Worm (Caenorhabditis elegans): ENCODE results near the gene B0410.1.
A peak's percentile ranks its signal among the peaks of the same experiment; 100 is the strongest.
"Not testable (repeated sequence)": the region's sequence is repeated elsewhere in the genome, so short reads cannot be mapped to it uniquely, and the experiment has no call there.

B0410.1 gene

ce11 chrX:2894273-2894672 lies at the start of gene B0410.1:
Gene B0410.1, plus strand, starts transcription at chrX:2894573.
- TF ChIP-seq W03F9.2, him-1, dao-5 (tag; optimal IDR thresholded peaks at IDR 0.05): not testable (repeated sequence)

ce11 chrX:2852388-2852908 lies 41.9 kb upstream of the B0410.1 start, which contains the start of gene kin-29:
Gene kin-29, minus strand, starts transcription at chrX:2852438.
- peak; percentile 51 for TF ChIP-seq W03F9.2 (tag; optimal IDR thresholded peaks at IDR 0.05)
- peak; percentile 79 for TF ChIP-seq him-1 (tag; optimal IDR thresholded peaks at IDR 0.05)
- TF ChIP-seq dao-5 (tag; optimal IDR thresholded peaks at IDR 0.05): peak; percentile 47

- TF ChIP-seq W03F9.2 (tag; optimal IDR thresholded peaks at IDR 0.05): no peak
- no peak for TF ChIP-seq dao-5 (tag; optimal IDR thresholded peaks at IDR 0.05)
- TF ChIP-seq him-1 (tag; optimal IDR thresholded peaks at IDR 0.05): no peak
Observed at ce11 chrX:2853963-2854362, 40.4 kb upstream of the B0410.1 start.

ce11 chrX:2857070-2857825 lies 37.1 kb upstream of the B0410.1 start, which contains the start of gene tra-4:
Gene tra-4, minus strand, starts transcription at chrX:2857603.
- peak; percentile 60 for TF ChIP-seq W03F9.2 (tag; optimal IDR thresholded peaks at IDR 0.05)
- no peak for TF ChIP-seq him-1 (tag; optimal IDR thresholded peaks at IDR 0.05)

- TF ChIP-seq W03F9.2 (tag; optimal IDR thresholded peaks at IDR 0.05): no peak
- no peak for TF ChIP-seq dao-5 (tag; optimal IDR thresholded peaks at IDR 0.05)
- TF ChIP-seq him-1 (tag; optimal IDR thresholded peaks at IDR 0.05): no peak
Observed at ce11 chrX:2858380-2858779, 36.0 kb upstream of the B0410.1 start.

ce11 chrX:2862372-2862771 lies 32.0 kb upstream of the B0410.1 start, which contains the start of gene comt-1:
Gene comt-1, minus strand, starts transcription at chrX:2862472.
- no peak for TF ChIP-seq dao-5 (tag; optimal IDR thresholded peaks at IDR 0.05)

- TF ChIP-seq him-1 (tag; optimal IDR thresholded peaks at IDR 0.05) (no peak), W03F9.2 (tag; optimal IDR thresholded peaks at IDR 0.05) (no peak), dao-5 (tag; optimal IDR thresholded peaks at IDR 0.05) (no peak)
Observed at ce11 chrX:2863946-2864345, 30.4 kb upstream of the B0410.1 start, which contains the start of gene F53B3.6. Gene F53B3.6, plus strand, starts transcription at chrX:2864229.

ce11 chrX:2865591-2866217 lies 28.7 kb upstream of the B0410.1 start:
- no peak for TF ChIP-seq dao-5 (tag; optimal IDR thresholded peaks at IDR 0.05)
- TF ChIP-seq him-1 (tag; optimal IDR thresholded peaks at IDR 0.05): no peak

ce11 chrX:2871037-2871436 lies 23.3 kb upstream of the B0410.1 start, which contains the start of gene F53B3.3:
Gene F53B3.3, minus strand, starts transcription at chrX:2871137.
- no peak for TF ChIP-seq him-1 (tag; optimal IDR thresholded peaks at IDR 0.05)
- no peak for TF ChIP-seq W03F9.2 (tag; optimal IDR thresholded peaks at IDR 0.05)
- TF ChIP-seq dao-5 (tag; optimal IDR thresholded peaks at IDR 0.05): no peak

- TF ChIP-seq dao-5 (tag; optimal IDR thresholded peaks at IDR 0.05): no peak
- TF ChIP-seq W03F9.2 (tag; optimal IDR thresholded peaks at IDR 0.05): no peak
- no peak for TF ChIP-seq him-1 (tag; optimal IDR thresholded peaks at IDR 0.05)
Observed at ce11 chrX:2873272-2873671, 21.1 kb upstream of the B0410.1 start.

ce11 chrX:2874598-2874997 lies 19.8 kb upstream of the B0410.1 start:
- no peak for TF ChIP-seq him-1 (tag; optimal IDR thresholded peaks at IDR 0.05)
- no peak for TF ChIP-seq dao-5 (tag; optimal IDR thresholded peaks at IDR 0.05)
- TF ChIP-seq W03F9.2 (tag; optimal IDR thresholded peaks at IDR 0.05): no peak

ce11 chrX:2877433-2877832 lies 16.9 kb upstream of the B0410.1 start:
- TF ChIP-seq him-1 (tag; optimal IDR thresholded peaks at IDR 0.05): no peak
- TF ChIP-seq dao-5 (tag; optimal IDR thresholded peaks at IDR 0.05): no peak
- TF ChIP-seq W03F9.2 (tag; optimal IDR thresholded peaks at IDR 0.05): no peak

ce11 chrX:2879529-2880265 lies 14.7 kb upstream of the B0410.1 start, which contains the start of gene F53B3.5:
Gene F53B3.5, minus strand, starts transcription at chrX:2879579.
- no peak for TF ChIP-seq dao-5 (tag; optimal IDR thresholded peaks at IDR 0.05)
- no peak for TF ChIP-seq W03F9.2 (tag; optimal IDR thresholded peaks at IDR 0.05)
- no peak for TF ChIP-seq him-1 (tag; optimal IDR thresholded peaks at IDR 0.05)
